Worm (Caenorhabditis elegans): ENCODE results near the gene R05G6.10.

DNA sequence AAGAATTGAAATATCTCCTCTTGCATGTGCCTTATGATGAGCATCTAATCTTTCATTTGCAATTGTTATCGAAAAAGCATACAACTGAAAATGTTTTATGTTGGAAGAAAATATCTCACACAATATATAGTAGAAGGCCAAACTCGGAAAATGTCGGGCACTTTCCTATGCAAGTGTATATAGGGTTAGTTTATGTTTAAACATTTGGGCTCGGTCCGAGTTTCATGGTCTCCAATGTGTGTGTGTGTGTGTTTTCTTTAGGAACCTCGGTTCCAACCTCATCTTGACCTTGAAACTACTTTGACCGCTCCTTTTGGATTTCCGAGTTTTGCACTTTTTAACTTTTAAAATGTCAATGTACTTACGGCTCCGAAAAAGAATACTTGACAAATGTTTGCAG is 43.0 kb downstream of the R05G6.10 start:
- TF ChIP-seq ZK337.2 (GFP tag; IDR thresholded peaks at IDR 0.05) (no peak), Y105C5A.15 (GFP tag; IDR thresholded peaks at IDR 0.05) (no peak), F49E8.2 (tag; optimal IDR thresholded peaks at IDR 0.05; ENCODE audit: borderline replicate concordance) (no peak), nhr-11 (tag; optimal IDR thresholded peaks at IDR 0.05) (no peak), vab-7 (GFP tag; IDR thresholded peaks at IDR 0.05) (no peak), ceh-82 (tag; optimal IDR thresholded peaks at IDR 0.05) (no peak), skn-1 (tag; optimal IDR thresholded peaks at IDR 0.05) (no peak)
